Worm (Caenorhabditis elegans) whole organism, early embryonic: ENCODE data around the gene C50A2.7.

Source experiments
- flt-1 ChIP-seq: fragments of 200-800 bp; sonication (Bioruptor generic); IDR thresholded peaks from 2 replicates; pipeline ENCODE4 v1.3.6; 2022; ENCODE audit warnings: missing genetic modification characterization, missing compliant biosample characterization
- pes-1 ChIP-seq: fragments of 200-800 bp; sonication (Bioruptor generic); IDR thresholded peaks from 2 replicates; pipeline ENCODE4 v1.3.6; 2022; ENCODE audit warnings: missing genetic modification reagents, missing genetic modification characterization, missing compliant biosample characterization

DNA sequence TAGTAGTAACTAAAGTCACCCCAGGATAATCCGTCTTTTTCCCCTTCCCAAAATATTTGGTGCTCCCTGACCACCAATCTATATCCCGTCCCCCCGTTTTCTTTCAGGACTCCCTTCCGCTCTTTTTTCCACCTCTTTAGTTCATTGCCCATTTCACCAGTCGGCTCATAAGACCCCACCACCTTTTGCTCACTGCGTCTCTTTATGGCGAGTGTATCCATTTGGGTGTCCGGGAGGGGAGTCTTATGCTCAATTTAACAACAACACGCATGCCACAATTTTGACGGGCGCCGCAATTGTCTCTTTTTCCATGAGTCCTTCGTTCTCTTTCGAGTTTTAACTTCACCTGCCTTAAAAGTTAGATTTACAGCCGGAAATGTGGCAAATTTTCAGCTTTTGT, 50.0 kb downstream of the C50A2.7 start:
- no peak for TF ChIP-seq pes-1 (GFP tag; lab: Robert Waterston, UW)
- TF ChIP-seq flt-1: no peak
